Fruit fly (Drosophila melanogaster) whole organism, prepupa: ENCODE data around the gene CG12229.

Experiments used
- CG16779 ChIP-seq: fragments of 200-800 bp; sonication (Bioruptor generic); optimal IDR thresholded peaks from 3 replicates; lab custom pipeline; 2017; ENCODE audit warnings: missing biosample characterization, mild to moderate bottlenecking, missing genetic modification characterization
- CG8119 ChIP-seq: fragments of 200-800 bp; sonication (Bioruptor generic); IDR thresholded peaks from 3 replicates; pipeline ENCODE4 v1.3.6; 2022; ENCODE audit warnings: missing biosample characterization, missing genetic modification characterization
- CG8632 ChIP-seq: fragments of 200-800 bp; sonication (Bioruptor generic); optimal IDR thresholded peaks from 3 replicates; lab custom pipeline; 2016; ENCODE audit warnings: missing biosample characterization, missing genetic modification characterization
- CG9139 ChIP-seq: fragments of 200-800 bp; sonication (Bioruptor generic); optimal IDR thresholded peaks from 3 replicates; lab custom pipeline; 2017; ENCODE audit warnings: missing biosample characterization, mild to moderate bottlenecking, missing genetic modification characterization
- Lpt ChIP-seq: fragments of 200-800 bp; sonication (Bioruptor generic); optimal IDR thresholded peaks from 3 replicates; lab custom pipeline; 2016; ENCODE audit warnings: missing biosample characterization, missing genetic modification characterization
- Met ChIP-seq: fragments of 200-800 bp; sonication (Bioruptor generic); optimal IDR thresholded peaks from 3 replicates; lab custom pipeline; 2016; ENCODE audit warnings: missing biosample characterization, missing genetic modification characterization
- achi ChIP-seq: fragments of 200-800 bp; sonication (Bioruptor generic); optimal IDR thresholded peaks from 3 replicates; lab custom pipeline; 2016; ENCODE audit warnings: missing biosample characterization, missing genetic modification characterization
- esn ChIP-seq: fragments of 200-800 bp; sonication (Bioruptor generic); optimal IDR thresholded peaks from 2 replicates; lab custom pipeline; 2016; ENCODE audit warnings: missing biosample characterization, mild to moderate bottlenecking, missing genetic modification characterization, moderate library complexity
- fd85E ChIP-seq: fragments of 200-800 bp; sonication (Bioruptor generic); optimal IDR thresholded peaks from 3 replicates; lab custom pipeline; 2016; ENCODE audit warnings: missing biosample characterization, missing genetic modification characterization

DNA sequence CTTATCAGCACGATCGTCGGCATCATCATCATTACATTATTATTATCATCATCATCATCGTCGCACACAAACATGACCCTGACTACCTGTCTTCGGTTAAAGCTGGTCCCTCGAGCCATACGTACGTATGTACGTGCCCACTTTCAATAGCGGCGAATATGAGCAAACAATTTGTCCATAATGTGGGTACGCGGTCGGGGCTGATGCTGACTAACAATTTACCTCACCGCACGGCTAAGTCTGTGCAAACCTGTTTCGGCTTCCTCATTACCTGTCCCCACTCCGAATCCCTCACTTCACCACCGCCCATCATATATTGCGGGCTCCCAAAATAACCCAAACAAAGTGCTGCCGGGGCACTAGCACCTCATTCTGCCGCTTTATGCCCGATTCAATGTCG, 5.8 kb downstream of the CG12229 start:
- no peak for TF ChIP-seq CG16779 (tag; lab: Kevin White, UChicago)
- TF ChIP-seq fd85E (GFP tag; lab: Kevin White, UChicago), result no peak
- TF ChIP-seq achi (GFP tag; lab: Kevin White, UChicago), result no peak
- TF ChIP-seq Met (GFP tag; lab: Kevin White, UChicago), result no peak
- TF ChIP-seq CG8119 (GFP tag; lab: Robert Waterston, UW), result no peak
- no peak for TF ChIP-seq Lpt
- no peak for TF ChIP-seq CG8632 (GFP tag; lab: Kevin White, UChicago)
- TF ChIP-seq esn (GFP tag; lab: Kevin White, UChicago), result no peak
- TF ChIP-seq CG9139, result no peak
